Fruit fly (Drosophila melanogaster): ENCODE measurements around the gene CG7573.

CG7573 gene

dm6 chr3L:11350680-11351665 lies 39.4 kb downstream of the CG7573 start (continued):
- no peak for TF ChIP-seq CG11723 (GFP tag; optimal IDR thresholded peaks at IDR 0.05)
- no peak for TF ChIP-seq mld (GFP tag; IDR thresholded peaks at IDR 0.05; ENCODE audit: partially characterized antibody)
- 0 out of 3 replicates have a peak, but pooled peaks have one; percentile 25 for TF ChIP-seq Optix (GFP tag; IDR thresholded peaks at IDR 0.05)
- TF ChIP-seq CG4730 (GFP tag; IDR thresholded peaks at IDR 0.05): peak; percentile 4; the same call in 1 of the 2 replicates
- peak; percentile 73 for TF ChIP-seq CG9932 (GFP tag; IDR thresholded peaks at IDR 0.05)
- peak in 1 of 2 experiments; percentile 36 for TF ChIP-seq Eip74EF (GFP tag; optimal IDR thresholded peaks at IDR 0.05)
- peak; percentile 53; the same call in 1 of the 2 replicates for TF ChIP-seq klu (GFP tag; IDR thresholded peaks at IDR 0.05)
- TF ChIP-seq CG12391 (tag; optimal IDR thresholded peaks at IDR 0.05): peak; percentile 81
- TF ChIP-seq CG13287 (GFP tag; IDR thresholded peaks at IDR 0.05; ENCODE audit: partially characterized antibody): peak; percentile 35; the same call in 1 of the 2 replicates
- no peak for TF ChIP-seq crc (GFP tag; optimal IDR thresholded peaks at IDR 0.05)
- TF ChIP-seq ci (GFP tag; IDR thresholded peaks at IDR 0.05): peak; percentile 61; the same call in 2 of the 3 replicates
- peak; percentile 54 for TF ChIP-seq CG31365 (tag; optimal IDR thresholded peaks at IDR 0.05)
- peak; percentile 75 for TF ChIP-seq CG8924 (tag; optimal IDR thresholded peaks at IDR 0.05)
- TF ChIP-seq CG1529 (GFP tag; optimal IDR thresholded peaks at IDR 0.05): no peak
- TF ChIP-seq fru (optimal IDR thresholded peaks at IDR 0.05): no peak
- peak; percentile 59 for TF ChIP-seq CG3281 (GFP tag; optimal IDR thresholded peaks at IDR 0.05)
- peak; percentile 65 for TF ChIP-seq CG14710 (tag; optimal IDR thresholded peaks at IDR 0.05)
- no peak for TF ChIP-seq NC2β (GFP tag; optimal IDR thresholded peaks at IDR 0.05)
- TF ChIP-seq z (GFP tag; IDR thresholded peaks at IDR 0.05): no peak
- TF ChIP-seq sim (GFP tag; IDR thresholded peaks at IDR 0.05): no peak
- TF ChIP-seq CrebB (tag; optimal IDR thresholded peaks at IDR 0.05): peak; percentile 49
- TF ChIP-seq dysf (GFP tag; IDR thresholded peaks at IDR 0.05): 0 out of 3 replicates have a peak, but pooled peaks have one; percentile 20
- TF ChIP-seq zen (tag; optimal IDR thresholded peaks at IDR 0.05): peak; percentile 59
- TF ChIP-seq Pdp1 (GFP tag; optimal IDR thresholded peaks at IDR 0.05): peak in 1 of 2 experiments; percentile 76
- no peak for TF ChIP-seq CG2129 (GFP tag; IDR thresholded peaks at IDR 0.05; ENCODE audit: partially characterized antibody)
- no peak for TF ChIP-seq Abd-B (GFP tag; optimal IDR thresholded peaks at IDR 0.05)
- no peak for TF ChIP-seq gt (GFP tag; IDR thresholded peaks at IDR 0.05)
- no peak for TF ChIP-seq h (optimal IDR thresholded peaks at IDR 0.05)
- no peak for TF ChIP-seq Side (GFP tag; optimal IDR thresholded peaks at IDR 0.05)
- TF ChIP-seq zfh2 (GFP tag; optimal IDR thresholded peaks at IDR 0.05): no peak
- no peak for TF ChIP-seq ac (GFP tag; optimal IDR thresholded peaks at IDR 0.05)
- TF ChIP-seq CG2116 (GFP tag; optimal IDR thresholded peaks at IDR 0.05): peak; percentile 3
- no peak for TF ChIP-seq MBD-R2 (GFP tag; IDR thresholded peaks at IDR 0.05)
- peak; percentile 94 for TF ChIP-seq sqz (GFP tag; optimal IDR thresholded peaks at IDR 0.05)
- no peak for TF ChIP-seq CG4404 (GFP tag; IDR thresholded peaks at IDR 0.05)
- TF ChIP-seq CG18764 (GFP tag; optimal IDR thresholded peaks at IDR 0.05): no peak
- TF ChIP-seq CG10209 (GFP tag; optimal IDR thresholded peaks at IDR 0.05): peak; percentile 62
- TF ChIP-seq CG13424 (tag; optimal IDR thresholded peaks at IDR 0.05): peak; percentile 69
- no peak for TF ChIP-seq CG17802 (tag; optimal IDR thresholded peaks at IDR 0.05)
- TF ChIP-seq Nf-YA (GFP tag; IDR thresholded peaks at IDR 0.05): no peak
- TF ChIP-seq Rx (GFP tag; IDR thresholded peaks at IDR 0.05): no peak
- no peak for TF ChIP-seq hb (GFP tag; IDR thresholded peaks at IDR 0.05; ENCODE audit: partially characterized antibody)
- no peak for TF ChIP-seq CG17568 (GFP tag; optimal IDR thresholded peaks at IDR 0.05)
- TF ChIP-seq CG10274 (GFP tag; optimal IDR thresholded peaks at IDR 0.05): no peak
- TF ChIP-seq inv (GFP tag; IDR thresholded peaks at IDR 0.05; ENCODE audit: partially characterized antibody): no peak
- no peak for TF ChIP-seq ftz-f1 (GFP tag; optimal IDR thresholded peaks at IDR 0.05)
- TF ChIP-seq CG10654 (GFP tag; optimal IDR thresholded peaks at IDR 0.05): no peak
- peak; percentile 9 for TF ChIP-seq bab2 (GFP tag; optimal IDR thresholded peaks at IDR 0.05)

Data from whole organism, embryonic.